Comparison of ENCODE assay signal across 4 worm cellular contexts in genomic region chrX:5429335-5429734, ce11.
TF ChIP-seq lines count a peak whose summit lies in the region.

No protein-coding gene starts in this region.

TF ChIP-seq in whole organism, L2 larva, 48 proteins besides CTCF, POLR2A, EP300 and RAD21 (continues in another document):
- TF ChIP-seq ztf-11 (tag; optimal IDR thresholded peaks at IDR 0.05; lab: Kevin White, UChicago), result peak; percentile 51
- TF ChIP-seq lin-39 (tag; optimal IDR thresholded peaks at IDR 0.05; lab: Kevin White, UChicago), result peak; percentile 95
- TF ChIP-seq egl-27 (tag; optimal IDR thresholded peaks at IDR 0.05; lab: Kevin White, UChicago), result peak; percentile 90
- TF ChIP-seq Y55F3AM.14 (GFP tag; optimal IDR thresholded peaks at IDR 0.05; lab: Kevin White, UChicago), result peak; percentile 89
- TF ChIP-seq snpc-4 (tag; optimal IDR thresholded peaks at IDR 0.05; lab: Kevin White, UChicago), result no peak
- TF ChIP-seq zag-1 (tag; optimal IDR thresholded peaks at IDR 0.05; lab: Kevin White, UChicago), result peak; percentile 96
- TF ChIP-seq mdl-1 (tag; optimal IDR thresholded peaks at IDR 0.05; lab: Kevin White, UChicago), result peak in 1 of 2 experiments; percentile 89
- peak; percentile 98 for TF ChIP-seq lin-11 (tag; optimal IDR thresholded peaks at IDR 0.05; lab: Kevin White, UChicago)
- TF ChIP-seq nhr-25 (tag; optimal IDR thresholded peaks at IDR 0.05; lab: Kevin White, UChicago), result peak; percentile 98
- peak; percentile 94 for TF ChIP-seq ceh-82 (tag; optimal IDR thresholded peaks at IDR 0.05; lab: Kevin White, UChicago)
- TF ChIP-seq nhr-77 (tag; optimal IDR thresholded peaks at IDR 0.05; lab: Kevin White, UChicago), result peak; percentile 96
- peak; percentile 82 for TF ChIP-seq peb-1 (tag; optimal IDR thresholded peaks at IDR 0.05; lab: Kevin White, UChicago)
- TF ChIP-seq ztf-1 (GFP tag; conservative IDR thresholded peaks at IDR 0.05; lab: Robert Waterston, UW), result no peak
- TF ChIP-seq blmp-1 (tag; optimal IDR thresholded peaks at IDR 0.05; lab: Kevin White, UChicago; ENCODE audit: insufficient read depth), result peak; percentile 86
- peak; percentile 68 for TF ChIP-seq mbf-1 (tag; optimal IDR thresholded peaks at IDR 0.05; lab: Kevin White, UChicago)
- TF ChIP-seq lsy-2 (tag; optimal IDR thresholded peaks at IDR 0.05; lab: Kevin White, UChicago), result peak; percentile 93 to 95
- TF ChIP-seq dmd-4 (tag; optimal IDR thresholded peaks at IDR 0.05; lab: Kevin White, UChicago), result peak; percentile 73
- TF ChIP-seq F13H6.1 (tag; optimal IDR thresholded peaks at IDR 0.05; lab: Kevin White, UChicago), result peak; percentile 99
- TF ChIP-seq crh-2 (tag; optimal IDR thresholded peaks at IDR 0.05; lab: Kevin White, UChicago), result peak; percentile 99
- peak; percentile 99 for TF ChIP-seq unc-55 (GFP tag; optimal IDR thresholded peaks at IDR 0.05; lab: Kevin White, UChicago)
- no peak for TF ChIP-seq elt-1 (tag; optimal IDR thresholded peaks at IDR 0.05; lab: Kevin White, UChicago)
- peak; percentile 69 for TF ChIP-seq ZK546.5 (tag; optimal IDR thresholded peaks at IDR 0.05; lab: Kevin White, UChicago)
- peak; percentile 58 for TF ChIP-seq nhr-12 (tag; optimal IDR thresholded peaks at IDR 0.05; lab: Kevin White, UChicago)

TF ChIP-seq in whole organism, L4 larva, 104 proteins besides CTCF, POLR2A, EP300 and RAD21 (continues in another document):
- TF ChIP-seq F49E8.2 (tag; optimal IDR thresholded peaks at IDR 0.05; lab: Kevin White, UChicago; ENCODE audit: borderline replicate concordance) (peak; percentile 37), pha-4 (GFP tag; IDR thresholded peaks at IDR 0.05; lab: Robert Waterston, UW) (no peak), pha-4 (tag; optimal IDR thresholded peaks at IDR 0.05; lab: Kevin White, UChicago) (peak; percentile 93), aly-2 (tag; optimal IDR thresholded peaks at IDR 0.05; lab: Kevin White, UChicago) (no peak), F10B5.3 (tag; optimal IDR thresholded peaks at IDR 0.05; lab: Kevin White, UChicago) (peak; percentile 96), F44E2.7 (GFP tag; IDR thresholded peaks at IDR 0.05; lab: Robert Waterston, UW) (no peak), daf-8 (GFP tag; IDR thresholded peaks at IDR 0.05; lab: Robert Waterston, UW) (peak; percentile 38; the same call in 1 of the 2 replicates), nhr-28 (tag; optimal IDR thresholded peaks at IDR 0.05; lab: Kevin White, UChicago) (peak; percentile 92), jun-1 (tag; optimal IDR thresholded peaks at IDR 0.05; lab: Kevin White, UChicago) (peak; percentile 99), ZK337.2 (GFP tag; IDR thresholded peaks at IDR 0.05; lab: Robert Waterston, UW) (0 out of 2 replicates have a peak, but pooled peaks have one; percentile 59), nhr-42 (GFP tag; IDR thresholded peaks at IDR 0.05; lab: Robert Waterston, UW) (peak; percentile 98), F37D6.2 (tag; optimal IDR thresholded peaks at IDR 0.05; lab: Kevin White, UChicago) (peak; percentile 97), lsy-2 (tag; optimal IDR thresholded peaks at IDR 0.05; lab: Kevin White, UChicago) (peak; percentile 93 to 95), nhr-41 (GFP tag; IDR thresholded peaks at IDR 0.05; lab: Robert Waterston, UW) (peak; percentile 89), snpc-1.2 (GFP tag; IDR thresholded peaks at IDR 0.05; lab: Robert Waterston, UW) (peak; percentile 62; the same call in 1 of the 2 replicates), lin-39 (tag; optimal IDR thresholded peaks at IDR 0.05; lab: Kevin White, UChicago) (no peak), zfp-3 (GFP tag; conservative IDR thresholded peaks at IDR 0.05; lab: Robert Waterston, UW) (peak; percentile 94), ama-1 (optimal IDR thresholded peaks at IDR 0.05; lab: Kevin White, UChicago) (no peak), lin-15B (tag; optimal IDR thresholded peaks at IDR 0.05; lab: Kevin White, UChicago) (no peak), set-16 (GFP tag; IDR thresholded peaks at IDR 0.05; lab: Robert Waterston, UW) (no peak), R02D3.7 (tag; optimal IDR thresholded peaks at IDR 0.05; lab: Kevin White, UChicago) (no peak), ztf-11 (tag; optimal IDR thresholded peaks at IDR 0.05; lab: Kevin White, UChicago) (peak; percentile 76), fkh-10 (GFP tag; optimal IDR thresholded peaks at IDR 0.05; lab: Kevin White, UChicago) (peak; percentile 77)

TF ChIP-seq in whole organism, late embryonic, 69 proteins besides CTCF, POLR2A, EP300 and RAD21 (continues in another document):
- peak; percentile 85 for TF ChIP-seq hlh-30 (tag; optimal IDR thresholded peaks at IDR 0.05; lab: Kevin White, UChicago; ENCODE audit: insufficient read depth)
- TF ChIP-seq ama-1 (optimal IDR thresholded peaks at IDR 0.05; lab: Kevin White, UChicago), result no peak
- TF ChIP-seq rnt-1 (tag; optimal IDR thresholded peaks at IDR 0.05; lab: Kevin White, UChicago), result peak; percentile 95
- peak; percentile 65 for TF ChIP-seq pat-9 (tag; optimal IDR thresholded peaks at IDR 0.05; lab: Kevin White, UChicago)
- peak; percentile 94 for TF ChIP-seq unc-42 (tag; optimal IDR thresholded peaks at IDR 0.05; lab: Kevin White, UChicago)
- no peak for TF ChIP-seq unc-86 (tag; optimal IDR thresholded peaks at IDR 0.05; lab: Kevin White, UChicago)
- TF ChIP-seq dmd-4 (tag; optimal IDR thresholded peaks at IDR 0.05; lab: Kevin White, UChicago; ENCODE audit: borderline replicate concordance), result peak; percentile 67
- peak; percentile 73 for TF ChIP-seq ceh-2 (tag; optimal IDR thresholded peaks at IDR 0.05; lab: Kevin White, UChicago)
- TF ChIP-seq ttx-3 (tag; optimal IDR thresholded peaks at IDR 0.05; lab: Kevin White, UChicago), result no peak
- peak; percentile 42 for TF ChIP-seq che-1 (tag; optimal IDR thresholded peaks at IDR 0.05; lab: Kevin White, UChicago)
- peak; percentile 40; the same call in 1 of the 2 replicates for TF ChIP-seq ceh-45 (GFP tag; IDR thresholded peaks at IDR 0.05; lab: Robert Waterston, UW)
- peak; percentile 22 for TF ChIP-seq nhr-232 (tag; optimal IDR thresholded peaks at IDR 0.05; lab: Kevin White, UChicago)
- peak; percentile 57 for TF ChIP-seq tbx-7 (tag; optimal IDR thresholded peaks at IDR 0.05; lab: Kevin White, UChicago)
- peak; percentile 39 for TF ChIP-seq hlh-15 (tag; optimal IDR thresholded peaks at IDR 0.05; lab: Kevin White, UChicago)
- peak; percentile 97 for TF ChIP-seq ref-2 (tag; optimal IDR thresholded peaks at IDR 0.05; lab: Kevin White, UChicago)
- TF ChIP-seq mec-3 (tag; optimal IDR thresholded peaks at IDR 0.05; lab: Kevin White, UChicago; ENCODE audit: borderline replicate concordance), result no peak
- peak; percentile 2 for TF ChIP-seq Y22D7AL.16 (tag; optimal IDR thresholded peaks at IDR 0.05; lab: Kevin White, UChicago)
- peak; percentile 79 for TF ChIP-seq ceh-30 (tag; optimal IDR thresholded peaks at IDR 0.05; lab: Kevin White, UChicago)
- TF ChIP-seq ceh-31 (tag; optimal IDR thresholded peaks at IDR 0.05; lab: Kevin White, UChicago), result peak; percentile 97
- TF ChIP-seq eyg-1 (tag; optimal IDR thresholded peaks at IDR 0.05; lab: Kevin White, UChicago), result peak; percentile 80
- TF ChIP-seq sox-4 (tag; optimal IDR thresholded peaks at IDR 0.05; lab: Kevin White, UChicago), result peak; percentile 60
- TF ChIP-seq elt-4 (tag; optimal IDR thresholded peaks at IDR 0.05; lab: Kevin White, UChicago), result no peak
- TF ChIP-seq K09A11.1 (tag; optimal IDR thresholded peaks at IDR 0.05; lab: Kevin White, UChicago; ENCODE audit: insufficient read depth), result peak; percentile 67
- peak; percentile 94 for TF ChIP-seq tbx-2 (tag; optimal IDR thresholded peaks at IDR 0.05; lab: Kevin White, UChicago)
- TF ChIP-seq hlh-6 (tag; optimal IDR thresholded peaks at IDR 0.05; lab: Kevin White, UChicago), result peak; percentile 69

TF ChIP-seq in whole organism, mixed stage, embryonic, 35 proteins besides CTCF, POLR2A, EP300 and RAD21 (continues in another document):
- peak; percentile 94 for TF ChIP-seq unc-62 (GFP tag; optimal IDR thresholded peaks at IDR 0.05; lab: Kevin White, UChicago)
- no peak for TF ChIP-seq snpc-4 (tag; optimal IDR thresholded peaks at IDR 0.05; lab: Kevin White, UChicago)
- TF ChIP-seq zip-8 (tag; optimal IDR thresholded peaks at IDR 0.05; lab: Kevin White, UChicago), result no peak
- peak; percentile 94 for TF ChIP-seq elt-3 (tag; optimal IDR thresholded peaks at IDR 0.05; lab: Kevin White, UChicago)
- peak; percentile 71 for TF ChIP-seq elt-1 (tag; optimal IDR thresholded peaks at IDR 0.05; lab: Kevin White, UChicago; ENCODE audit: borderline replicate concordance, insufficient read depth)
- no peak for TF ChIP-seq bed-3 (GFP tag; optimal IDR thresholded peaks at IDR 0.05; lab: Kevin White, UChicago)
- peak; percentile 72 for TF ChIP-seq nhr-76 (tag; optimal IDR thresholded peaks at IDR 0.05; lab: Kevin White, UChicago)
- TF ChIP-seq ham-2 (GFP tag; optimal IDR thresholded peaks at IDR 0.05; lab: Kevin White, UChicago), result peak; percentile 84
- no peak for TF ChIP-seq sem-2 (GFP tag; optimal IDR thresholded peaks at IDR 0.05; lab: Kevin White, UChicago)
- no peak for TF ChIP-seq ceh-39 (tag; optimal IDR thresholded peaks at IDR 0.05; lab: Kevin White, UChicago)
- peak; percentile 76 for TF ChIP-seq unc-39 (tag; optimal IDR thresholded peaks at IDR 0.05; lab: Kevin White, UChicago)
- TF ChIP-seq ceh-83 (GFP tag; optimal IDR thresholded peaks at IDR 0.05; lab: Kevin White, UChicago), result peak; percentile 79
- TF ChIP-seq ztf-11 (tag; optimal IDR thresholded peaks at IDR 0.05; lab: Kevin White, UChicago), result peak; percentile 93
- peak; percentile 81 for TF ChIP-seq lin-13 (tag; optimal IDR thresholded peaks at IDR 0.05; lab: Kevin White, UChicago)
- TF ChIP-seq nhr-2 (tag; optimal IDR thresholded peaks at IDR 0.05; lab: Kevin White, UChicago), result no peak
- peak; percentile 98 for TF ChIP-seq nhr-237 (tag; optimal IDR thresholded peaks at IDR 0.05; lab: Kevin White, UChicago)
- TF ChIP-seq drap-1 (GFP tag; optimal IDR thresholded peaks at IDR 0.05; lab: Kevin White, UChicago), result peak; percentile 95
- TF ChIP-seq sptf-1 (tag; optimal IDR thresholded peaks at IDR 0.05; lab: Kevin White, UChicago), result peak; percentile 92
- peak; percentile 96 for TF ChIP-seq nhr-12 (tag; optimal IDR thresholded peaks at IDR 0.05; lab: Kevin White, UChicago)
- TF ChIP-seq cnd-1 (tag; optimal IDR thresholded peaks at IDR 0.05; lab: Kevin White, UChicago), result peak; percentile 91
- peak; percentile 40 for TF ChIP-seq nhr-28 (tag; optimal IDR thresholded peaks at IDR 0.05; lab: Kevin White, UChicago)
- TF ChIP-seq M03D4.4 (tag; optimal IDR thresholded peaks at IDR 0.05; lab: Kevin White, UChicago), result peak; percentile 72
- TF ChIP-seq unc-120 (tag; optimal IDR thresholded peaks at IDR 0.05; lab: Kevin White, UChicago; ENCODE audit: poor library complexity, severe bottlenecking), result peak; percentile 91
- TF ChIP-seq hlh-1 (tag; optimal IDR thresholded peaks at IDR 0.05; lab: Kevin White, UChicago), result peak; percentile 97
- peak; percentile 92 for TF ChIP-seq ces-1 (GFP tag; optimal IDR thresholded peaks at IDR 0.05; lab: Kevin White, UChicago)
- TF ChIP-seq mep-1 (tag; optimal IDR thresholded peaks at IDR 0.05; lab: Kevin White, UChicago), result peak; percentile 94
- peak; percentile 88 for TF ChIP-seq lin-32 (GFP tag; optimal IDR thresholded peaks at IDR 0.05; lab: Kevin White, UChicago)
- TF ChIP-seq pha-4 (tag; optimal IDR thresholded peaks at IDR 0.05; lab: Kevin White, UChicago), result peak; percentile 99
